Worm (Caenorhabditis elegans): Measurements from ENCODE around the gene cut-2.

ce11 chrV:13432364-13432763 is 17.6 kb downstream of the cut-2 start, which contains the start of gene srd-17:
- no peak for TF ChIP-seq unc-39 (tag; optimal IDR thresholded peaks at IDR 0.05)
- TF ChIP-seq ama-1 (optimal IDR thresholded peaks at IDR 0.05) = no peak
- no peak for TF ChIP-seq unc-62 (GFP tag; optimal IDR thresholded peaks at IDR 0.05)
- no peak for TF ChIP-seq fos-1 (tag; optimal IDR thresholded peaks at IDR 0.05)

All from whole organism, L3 larva.